Fruit fly (Drosophila melanogaster) ovary, adult (tissue): ENCODE measurements around the gene CBP.

Experiments used
- CG17801 ChIP-seq: fragments of 200-800 bp; optimal IDR thresholded peaks from 2 replicates; lab custom pipeline; 2019; ENCODE audit warnings: missing biosample characterization, mild to moderate bottlenecking, missing genetic modification characterization, moderate library complexity; ENCODE audit not compliant: partially characterized antibody

CBP gene

DNA sequence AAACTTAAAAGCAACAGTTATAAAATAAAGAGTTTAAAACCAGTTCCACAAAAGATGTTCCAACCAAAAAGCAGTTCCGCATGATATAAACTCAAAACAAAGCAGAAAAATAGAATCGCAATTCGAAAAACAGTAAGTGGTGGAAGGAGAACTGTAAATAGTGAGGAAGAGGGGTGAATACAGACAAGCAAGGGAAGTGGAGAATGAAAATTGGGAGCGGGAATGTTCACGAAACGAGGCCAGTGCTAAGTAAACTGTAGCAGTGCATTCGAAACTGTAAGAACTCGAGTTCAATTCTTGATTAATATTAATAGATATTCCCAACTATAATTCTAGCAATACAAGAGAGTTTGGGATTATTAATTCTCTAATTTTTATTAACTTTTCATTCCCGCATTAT lies 823 bp downstream of the CBP start:
- TF ChIP-seq CG17801 (GFP tag; lab: Kevin White, UChicago) = no peak

DNA sequence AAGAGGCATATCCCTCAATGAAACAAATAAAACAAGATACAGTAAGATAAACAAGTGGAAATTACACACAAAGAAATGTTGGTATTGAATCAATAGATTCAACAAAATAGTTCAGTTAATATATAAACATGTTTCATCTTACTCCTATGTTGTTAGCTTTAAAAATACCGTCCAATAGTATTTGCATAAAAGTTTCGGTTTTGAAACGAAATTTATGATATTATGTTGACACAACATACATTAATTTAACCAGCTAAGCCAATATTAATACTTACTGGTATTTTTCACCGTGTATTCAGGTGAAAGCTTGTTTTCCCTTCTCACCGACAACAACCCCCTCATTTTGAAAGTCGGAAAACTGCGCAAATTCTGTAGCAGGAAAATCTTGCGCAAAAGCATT lies 1.4 kb downstream of the CBP start:
- no peak for TF ChIP-seq CG17801 (GFP tag; lab: Kevin White, UChicago)

dm6 chrX:7339610-7340326 lies 2.6 kb downstream of the CBP start:
- TF ChIP-seq CG17801 (GFP tag; lab: Kevin White, UChicago) = no peak

- no peak for TF ChIP-seq CG17801 (GFP tag; lab: Kevin White, UChicago)
Observed at dm6 chrX:7340667-7341066, 3.5 kb downstream of the CBP start.

DNA sequence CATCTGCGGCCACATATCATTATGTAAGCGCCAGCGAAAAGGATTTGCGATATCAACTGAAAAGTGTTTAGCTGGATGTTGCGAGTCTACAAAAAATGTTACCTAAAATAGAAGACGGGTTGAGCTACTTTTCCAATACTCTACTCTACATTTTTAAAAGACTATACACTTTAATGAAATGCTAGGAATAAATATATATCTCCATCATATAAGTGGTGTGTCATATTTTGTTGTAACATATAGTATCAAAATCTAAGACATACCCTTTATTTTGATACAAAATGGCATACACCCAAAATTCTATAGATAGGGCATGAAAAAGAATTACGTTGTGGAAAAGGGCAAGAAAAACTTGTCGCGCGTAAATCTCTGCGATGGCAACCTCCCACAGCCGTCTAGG lies 5.8 kb downstream of the CBP start:
- TF ChIP-seq CG17801 (GFP tag; lab: Kevin White, UChicago) = no peak

- no peak for TF ChIP-seq CG17801 (GFP tag; lab: Kevin White, UChicago)
Observed at dm6 chrX:7347406-7347805, 10.3 kb downstream of the CBP start, which contains the start of gene CG15034. TSS of gene CG15034 (minus strand) at chrX:7347506.

- no peak for TF ChIP-seq CG17801 (GFP tag; lab: Kevin White, UChicago)
Observed at dm6 chrX:7349963-7350362, 12.8 kb downstream of the CBP start.

- TF ChIP-seq CG17801 (GFP tag; lab: Kevin White, UChicago) = no peak
Observed at dm6 chrX:7358496-7358895, 21.3 kb downstream of the CBP start, which contains the start of gene CG1999. TSS of gene CG1999 (plus strand) at chrX:7358796.

DNA sequence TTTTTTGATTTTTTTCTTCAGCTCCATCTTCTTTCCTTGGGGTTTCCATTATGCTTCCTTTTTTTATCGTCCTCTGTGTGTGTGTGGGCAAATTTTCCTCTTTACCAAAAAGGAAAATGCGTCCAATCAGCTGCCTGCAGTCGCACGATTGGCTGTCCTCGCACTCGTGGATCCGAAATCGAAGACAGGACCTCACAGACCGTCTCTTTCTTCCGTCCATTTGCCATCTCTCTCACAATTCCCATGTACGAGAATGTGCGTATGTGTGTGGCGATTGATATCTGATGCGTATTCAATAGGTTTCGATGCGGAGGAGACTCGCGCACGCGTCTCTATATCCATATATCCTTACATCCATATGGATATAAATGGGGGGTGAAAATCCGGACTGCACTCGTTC lies 31.2 kb downstream of the CBP start:
- TF ChIP-seq CG17801 (GFP tag; lab: Kevin White, UChicago) = no peak

- no peak for TF ChIP-seq CG17801 (GFP tag; lab: Kevin White, UChicago)
Observed at dm6 chrX:7372475-7372874, 35.3 kb downstream of the CBP start.

dm6 chrX:7377840-7378239 lies 40.7 kb downstream of the CBP start, which contains the start of gene CheA7a:
TSS of gene CheA7a (plus strand) at chrX:7378140.
- TF ChIP-seq CG17801 (GFP tag; lab: Kevin White, UChicago) = no peak

- TF ChIP-seq CG17801 (GFP tag; lab: Kevin White, UChicago) = no peak
Observed at dm6 chrX:7379569-7379968, 42.4 kb downstream of the CBP start.

dm6 chrX:7382890-7383289 lies 45.7 kb downstream of the CBP start, which contains the start of gene CG42781:
TSS of gene CG42781 (minus strand) at chrX:7382990.
- no peak for TF ChIP-seq CG17801 (GFP tag; lab: Kevin White, UChicago)
